Fruit fly (Drosophila melanogaster): ENCODE results near the gene gzl.

The gzl gene

dm6 chr3R:6426173-6426899, 43.6 kb downstream of the gzl start (continued):
- no peak for TF ChIP-seq CG33213 (GFP tag; optimal IDR thresholded peaks at IDR 0.05)
- no peak for TF ChIP-seq CG31388 (GFP tag; optimal IDR thresholded peaks at IDR 0.05)
- TF ChIP-seq Hmx (GFP tag; optimal IDR thresholded peaks at IDR 0.05) = no peak
- no peak for TF ChIP-seq Usf (GFP tag; optimal IDR thresholded peaks at IDR 0.05)
- no peak for TF ChIP-seq sens (GFP tag)
- TF ChIP-seq YL-1 (GFP tag; optimal IDR thresholded peaks at IDR 0.05) = no peak
- TF ChIP-seq TFAM (GFP tag; optimal IDR thresholded peaks at IDR 0.05) = no peak
- TF ChIP-seq CG10959 (GFP tag; IDR thresholded peaks at IDR 0.05) = no peak
- no peak for TF ChIP-seq lola (GFP tag; optimal IDR thresholded peaks at IDR 0.05)
- TF ChIP-seq CG12744 (GFP tag; optimal IDR thresholded peaks at IDR 0.05) = no peak
- TF ChIP-seq ken (GFP tag; IDR thresholded peaks at IDR 0.05) = no peak
- TF ChIP-seq E2f2 (GFP tag; IDR thresholded peaks at IDR 0.05) = no peak
- TF ChIP-seq cg (GFP tag; optimal IDR thresholded peaks at IDR 0.05) = no peak
- TF ChIP-seq gro (GFP tag; optimal IDR thresholded peaks at IDR 0.05) = peak; percentile 14
- TF ChIP-seq Hey (tag; optimal IDR thresholded peaks at IDR 0.05) = no peak
- TF ChIP-seq tio (GFP tag; optimal IDR thresholded peaks at IDR 0.05) = no peak
- no peak for TF ChIP-seq Lim3 (GFP tag; IDR thresholded peaks at IDR 0.05)
- TF ChIP-seq CG3407 (GFP tag; optimal IDR thresholded peaks at IDR 0.05) = peak; percentile 100
- no peak for TF ChIP-seq cato (GFP tag; optimal IDR thresholded peaks at IDR 0.05; ENCODE audit: borderline replicate concordance)
- no peak for TF ChIP-seq CG17912 (GFP tag; optimal IDR thresholded peaks at IDR 0.05)
- TF ChIP-seq HmgD (GFP tag; optimal IDR thresholded peaks at IDR 0.05) = no peak
- no peak for TF ChIP-seq Atf3 (GFP tag; optimal IDR thresholded peaks at IDR 0.05)
- no peak for TF ChIP-seq cas (GFP tag; IDR thresholded peaks at IDR 0.05)
- peak; percentile 77 for TF ChIP-seq Adf1 (GFP tag; IDR thresholded peaks at IDR 0.05)
- TF ChIP-seq CG31365 (tag; optimal IDR thresholded peaks at IDR 0.05) = no peak
- no peak for TF ChIP-seq CG9876 (GFP tag; optimal IDR thresholded peaks at IDR 0.05)
- no peak for TF ChIP-seq Hr3 (GFP tag; optimal IDR thresholded peaks at IDR 0.05)
- no peak for TF ChIP-seq unc-4 (GFP tag; IDR thresholded peaks at IDR 0.05; ENCODE audit: partially characterized antibody)
- no peak for TF ChIP-seq phol (tag; optimal IDR thresholded peaks at IDR 0.05)
- TF ChIP-seq ewg (GFP tag; optimal IDR thresholded peaks at IDR 0.05) = no peak
- TF ChIP-seq CG12391 (tag; optimal IDR thresholded peaks at IDR 0.05) = no peak
- no peak for TF ChIP-seq tx (GFP tag; optimal IDR thresholded peaks at IDR 0.05)
- TF ChIP-seq CG16815 (GFP tag; optimal IDR thresholded peaks at IDR 0.05) = no peak
- no peak for TF ChIP-seq CG9727 (GFP tag; optimal IDR thresholded peaks at IDR 0.05)
- TF ChIP-seq PHDP (tag; optimal IDR thresholded peaks at IDR 0.05) = no peak
- no peak for TF ChIP-seq CG17802 (tag; optimal IDR thresholded peaks at IDR 0.05)
- TF ChIP-seq Dp (GFP tag; optimal IDR thresholded peaks at IDR 0.05) = no peak
- TF ChIP-seq aop (GFP tag; IDR thresholded peaks at IDR 0.05) = 0 out of 2 replicates have a peak, but pooled peaks have one; percentile 18
- no peak for TF ChIP-seq CG12071 (GFP tag; optimal IDR thresholded peaks at IDR 0.05)
- peak; percentile 25 for TF ChIP-seq ab (GFP tag; optimal IDR thresholded peaks at IDR 0.05)
- TF ChIP-seq CG11695 (GFP tag; IDR thresholded peaks at IDR 0.05) = no peak
- no peak for TF ChIP-seq CG8089 (GFP tag; optimal IDR thresholded peaks at IDR 0.05)
- TF ChIP-seq sd (tag; optimal IDR thresholded peaks at IDR 0.05) = peak; percentile 95
- no peak for TF ChIP-seq CG1603 (tag; optimal IDR thresholded peaks at IDR 0.05)
- peak; percentile 49 for TF ChIP-seq CG10543 (GFP tag; optimal IDR thresholded peaks at IDR 0.05)
- TF ChIP-seq vfl (GFP tag; optimal IDR thresholded peaks at IDR 0.05) = no peak
- TF ChIP-seq CG18262 (tag; optimal IDR thresholded peaks at IDR 0.05) = no peak
- TF ChIP-seq jing (GFP tag; optimal IDR thresholded peaks at IDR 0.05) = no peak
- TF ChIP-seq Bteb2 (GFP tag; optimal IDR thresholded peaks at IDR 0.05) = no peak
- no peak for TF ChIP-seq da (GFP tag; optimal IDR thresholded peaks at IDR 0.05)
- TF ChIP-seq Max (GFP tag; optimal IDR thresholded peaks at IDR 0.05) = no peak
